Fruit fly (Drosophila melanogaster): ENCODE results near the gene Acp95EF.

The Acp95EF gene

dm6 chr3R:24205935-24206334 is 22.8 kb upstream of the Acp95EF start (continued):
- TF ChIP-seq CG18764 (GFP tag; optimal IDR thresholded peaks at IDR 0.05) (no peak), ind (GFP tag; optimal IDR thresholded peaks at IDR 0.05) (peak; percentile 5), wek (GFP tag; optimal IDR thresholded peaks at IDR 0.05) (no peak), stwl (tag; optimal IDR thresholded peaks at IDR 0.05) (no peak), sc (optimal IDR thresholded peaks at IDR 0.05) (no peak), sc (GFP tag; optimal IDR thresholded peaks at IDR 0.05) (peak; percentile 12), CG2199 (GFP tag; IDR thresholded peaks at IDR 0.05) (no peak), Hey (tag; optimal IDR thresholded peaks at IDR 0.05) (no peak), CG14441 (GFP tag; IDR thresholded peaks at IDR 0.05) (no peak), zf30C (GFP tag; optimal IDR thresholded peaks at IDR 0.05) (no peak), Ravus (GFP tag; IDR thresholded peaks at IDR 0.05) (no peak), nmo (GFP tag; optimal IDR thresholded peaks at IDR 0.05) (peak; percentile 54), CG7839 (tag; optimal IDR thresholded peaks at IDR 0.05) (peak; percentile 50), chinmo (GFP tag; IDR thresholded peaks at IDR 0.05; ENCODE audit: partially characterized antibody) (no peak), al (GFP tag; IDR thresholded peaks at IDR 0.05) (no peak), Abd-B (GFP tag; optimal IDR thresholded peaks at IDR 0.05) (peak; percentile 1), Meics (GFP tag; optimal IDR thresholded peaks at IDR 0.05) (peak; percentile 18), eyg (GFP tag; optimal IDR thresholded peaks at IDR 0.05) (no peak), wor (GFP tag; IDR thresholded peaks at IDR 0.05) (peak; percentile 26; the same call in 1 of the 2 replicates), CG9817 (tag; optimal IDR thresholded peaks at IDR 0.05) (no peak), corto (GFP tag; optimal IDR thresholded peaks at IDR 0.05) (no peak), CG9215 (GFP tag; IDR thresholded peaks at IDR 0.05) (no peak), CG7372 (GFP tag; IDR thresholded peaks at IDR 0.05) (no peak), gro (GFP tag; optimal IDR thresholded peaks at IDR 0.05) (no peak), D19B (GFP tag; optimal IDR thresholded peaks at IDR 0.05) (peak; percentile 77), sna (GFP tag; IDR thresholded peaks at IDR 0.05; ENCODE audit: partially characterized antibody) (no peak), CG12391 (tag; optimal IDR thresholded peaks at IDR 0.05) (peak; percentile 38), Oli (tag; optimal IDR thresholded peaks at IDR 0.05) (peak; percentile 72), pan (optimal IDR thresholded peaks at IDR 0.05) (no peak), pan (GFP tag; optimal IDR thresholded peaks at IDR 0.05 in 1 of 2, IDR thresholded peaks at IDR 0.05 in 1 of 2) (no peak), fu2 (GFP tag; optimal IDR thresholded peaks at IDR 0.05) (no peak), dpn (GFP tag; optimal IDR thresholded peaks at IDR 0.05) (no peak), ranshi (GFP tag; IDR thresholded peaks at IDR 0.05) (no peak), Hsf (GFP tag; optimal IDR thresholded peaks at IDR 0.05) (no peak), CG30403 (GFP tag; optimal IDR thresholded peaks at IDR 0.05) (peak; percentile 30), mirr (GFP tag; optimal IDR thresholded peaks at IDR 0.05) (no peak), CG12659 (GFP tag; optimal IDR thresholded peaks at IDR 0.05) (peak; percentile 27), schlank (tag; optimal IDR thresholded peaks at IDR 0.05) (no peak), CG7963 (GFP tag; IDR thresholded peaks at IDR 0.05; ENCODE audit: partially characterized antibody) (no peak), CG12942 (GFP tag; optimal IDR thresholded peaks at IDR 0.05) (no peak), CG17361 (GFP tag; IDR thresholded peaks at IDR 0.05) (peak; percentile 68; the same call in 2 of the 3 replicates), cwo (GFP tag; optimal IDR thresholded peaks at IDR 0.05) (no peak), ac (GFP tag; optimal IDR thresholded peaks at IDR 0.05) (no peak), CG8924 (tag; optimal IDR thresholded peaks at IDR 0.05) (peak; percentile 12), CG17385 (GFP tag; optimal IDR thresholded peaks at IDR 0.05) (peak; percentile 25), tap (tag; optimal IDR thresholded peaks at IDR 0.05) (peak; percentile 11), nom (GFP tag; optimal IDR thresholded peaks at IDR 0.05) (no peak), CG12744 (GFP tag; optimal IDR thresholded peaks at IDR 0.05) (no peak), Gsc (GFP tag; IDR thresholded peaks at IDR 0.05) (no peak), yki (optimal IDR thresholded peaks at IDR 0.05) (no peak), Dref (GFP tag; IDR thresholded peaks at IDR 0.05) (no peak), ATbp (GFP tag; optimal IDR thresholded peaks at IDR 0.05) (no peak)

Data from whole organism, embryonic.